Fruit fly (Drosophila melanogaster) whole organism, prepupa: ENCODE results near the gene CG15386.

Source experiments
- CG6792 ChIP-seq: fragments of 200-800 bp; sonication (Bioruptor generic); optimal IDR thresholded peaks from 3 replicates; lab custom pipeline; 2016; ENCODE audit warnings: missing biosample characterization, missing genetic modification characterization
- CG6808 ChIP-seq: fragments of 200-800 bp; sonication (Bioruptor generic); optimal IDR thresholded peaks from 3 replicates; lab custom pipeline; 2017; ENCODE audit warnings: missing biosample characterization, missing genetic modification characterization, mild to moderate bottlenecking, moderate library complexity, missing genetic modification reagents
- CG8119 ChIP-seq: fragments of 200-800 bp; sonication (Bioruptor generic); IDR thresholded peaks from 3 replicates; pipeline ENCODE4 v1.3.6; 2022; ENCODE audit warnings: missing biosample characterization, missing genetic modification characterization
- Eip75B ChIP-seq: fragments of 200-800 bp; sonication (Bioruptor generic); optimal IDR thresholded peaks from 3 replicates; lab custom pipeline; 2016; ENCODE audit warnings: missing biosample characterization, missing genetic modification characterization
- Ets96B ChIP-seq: fragments of 200-800 bp; optimal IDR thresholded peaks from 2 replicates; lab custom pipeline; 2019; ENCODE audit warnings: missing biosample characterization, mild to moderate bottlenecking, missing genetic modification characterization, moderate library complexity
- Gug ChIP-seq: fragments of 200-800 bp; sonication (Bioruptor generic); IDR thresholded peaks from 2 replicates; pipeline ENCODE4 v1.3.6; 2022; ENCODE audit warnings: missing biosample characterization, missing genetic modification characterization
- Hr38 ChIP-seq: sonication (Bioruptor generic); optimal IDR thresholded peaks from 2 replicates; lab custom pipeline; 2016; ENCODE audit warnings: missing biosample characterization, missing genetic modification characterization
- Hr39 ChIP-seq: fragments of 200-800 bp; sonication (Bioruptor generic); optimal IDR thresholded peaks from 2 replicates; lab custom pipeline; 2016; ENCODE audit warnings: missing biosample characterization, missing genetic modification characterization
- cyc ChIP-seq: fragments of 200-800 bp; sonication (Bioruptor generic); optimal IDR thresholded peaks from 3 replicates; lab custom pipeline; 2016; ENCODE audit warnings: missing biosample characterization, missing genetic modification characterization

dm6 chr2L:2249578-2249977 is 32.5 kb upstream of the CG15386 start:
- TF ChIP-seq Hr39 (GFP tag; lab: Kevin White, UChicago), result peak; percentile 10
- peak; percentile 9 for TF ChIP-seq Eip75B (GFP tag; lab: Kevin White, UChicago)
- 0 out of 3 replicates have a peak, but pooled peaks have one; percentile 20 for TF ChIP-seq CG8119 (GFP tag; lab: Robert Waterston, UW)
- TF ChIP-seq Ets96B (tag; lab: Kevin White, UChicago), result no peak
- no peak for TF ChIP-seq CG6792 (GFP tag; lab: Kevin White, UChicago)
- peak; percentile 9 for TF ChIP-seq CG6808 (GFP tag; lab: Kevin White, UChicago)
- TF ChIP-seq Gug, result no peak
- TF ChIP-seq Hr38 (GFP tag; lab: Kevin White, UChicago), result peak; percentile 16
- no peak for TF ChIP-seq cyc
